Worm (Caenorhabditis elegans): ENCODE data around the gene Y53F4B.27.
"Not testable (repeated sequence)": the region's sequence is repeated elsewhere in the genome, so short reads cannot be mapped to it uniquely, and the experiment has no call there.

ce11 chrII:15171816-15172215, 26.1 kb downstream of the Y53F4B.27 start, which contains the start of gene gst-39:
- TF ChIP-seq ceh-13 (GFP tag; optimal IDR thresholded peaks at IDR 0.05); scrt-1 (GFP tag; IDR thresholded peaks at IDR 0.05); ama-1 (optimal IDR thresholded peaks at IDR 0.05); pes-1 (GFP tag; IDR thresholded peaks at IDR 0.05); ets-7 (tag; optimal IDR thresholded peaks at IDR 0.05); tra-4 (tag; optimal IDR thresholded peaks at IDR 0.05): not testable (repeated sequence)
